Fruit fly (Drosophila melanogaster): ENCODE measurements around the gene CG15760.

Gene CG15760

dm6 chrX:13679565-13679964 lies 10.1 kb downstream of the CG15760 start:
- TF ChIP-seq CTCF (optimal IDR thresholded peaks at IDR 0.05) = no peak
- no peak for TF ChIP-seq CG8478 (optimal IDR thresholded peaks at IDR 0.05)

dm6 chrX:13680262-13680661 lies 10.8 kb downstream of the CG15760 start, which contains the start of gene CG12177:
Gene CG12177 (minus strand): TSS chrX:13680500.
- TF ChIP-seq CTCF (optimal IDR thresholded peaks at IDR 0.05) (no peak), CG8478 (optimal IDR thresholded peaks at IDR 0.05) (no peak)

dm6 chrX:13681906-13682305 lies 12.4 kb downstream of the CG15760 start:
- TF ChIP-seq CG8478 (optimal IDR thresholded peaks at IDR 0.05) = no peak
- no peak for TF ChIP-seq CTCF (optimal IDR thresholded peaks at IDR 0.05)

dm6 chrX:13682652-13683051 lies 13.2 kb downstream of the CG15760 start, which contains the start of gene CG11158:
Gene CG11158 (plus strand): TSS chrX:13682952.
- TF ChIP-seq CTCF (optimal IDR thresholded peaks at IDR 0.05) = no peak

- TF ChIP-seq CG8478 (optimal IDR thresholded peaks at IDR 0.05) (no peak), CTCF (optimal IDR thresholded peaks at IDR 0.05) (no peak)
Measured at dm6 chrX:13691992-13692391, 22.5 kb downstream of the CG15760 start, which contains the start of gene Nna1. Gene Nna1 (plus strand): TSS chrX:13692292.

- no peak for TF ChIP-seq CTCF (optimal IDR thresholded peaks at IDR 0.05)
- TF ChIP-seq CG8478 (optimal IDR thresholded peaks at IDR 0.05) = no peak
Measured at dm6 chrX:13698717-13699427, 29.4 kb downstream of the CG15760 start.

- TF ChIP-seq CG8478 (optimal IDR thresholded peaks at IDR 0.05) = no peak
- no peak for TF ChIP-seq CTCF (optimal IDR thresholded peaks at IDR 0.05)
Measured at dm6 chrX:13699666-13700065, 30.2 kb downstream of the CG15760 start.

- TF ChIP-seq CTCF (optimal IDR thresholded peaks at IDR 0.05) (no peak), CG8478 (optimal IDR thresholded peaks at IDR 0.05) (no peak)
Measured at dm6 chrX:13717982-13718402, 48.5 kb downstream of the CG15760 start, which contains the start of gene Nadsyn. Gene Nadsyn (minus strand): TSS chrX:13718285.

- no peak for TF ChIP-seq CTCF (optimal IDR thresholded peaks at IDR 0.05)
Measured at dm6 chrX:13721934-13722333, 52.4 kb downstream of the CG15760 start, which contains the start of the genes Mrgn1 and mus101. Gene Mrgn1 (minus strand): TSS chrX:13721977. Gene mus101 (plus strand): TSS chrX:13722246.

All from S2 (cell line).